Fruit fly (Drosophila melanogaster) whole organism, adult: ENCODE data around the gene ND-39.

Source experiments
- CG33017 ChIP-seq: fragments of 200-800 bp; sonication (Bioruptor generic); optimal IDR thresholded peaks from 2 replicates; lab custom pipeline; 2018; ENCODE audit warnings: missing biosample characterization, mild to moderate bottlenecking, missing genetic modification characterization, moderate library complexity
- bab1 ChIP-seq: fragments of 200-800 bp; sonication (Bioruptor generic); optimal IDR thresholded peaks from 3 replicates; lab custom pipeline; 2019; ENCODE audit warnings: missing biosample characterization, mild to moderate bottlenecking, missing genetic modification characterization, moderate library complexity
- cnc ChIP-seq, 2 experiments: fragments of >200 bp; optimal IDR thresholded peaks; 2 replicates each; lab custom pipeline; 2017

Gene ND-39

dm6 chr3L:20540975-20541951 is 49.4 kb downstream of the ND-39 start:
- TF ChIP-seq cnc (optimal IDR thresholded peaks at IDR 0.05; lab: Kevin White, UChicago): no peak
- peak; percentile 4 for TF ChIP-seq bab1 (GFP tag; lab: Kevin White, UChicago)
- no peak for TF ChIP-seq CG33017 (tag; lab: Kevin White, UChicago)
